Fruit fly (Drosophila melanogaster): Measurements from ENCODE around the gene Mis12.

Gene Mis12

dm6 chr3L:6978030-6978683, 9.3 kb upstream of the Mis12 start (continued):
- no peak for TF ChIP-seq spab (GFP tag; optimal IDR thresholded peaks at IDR 0.05)
- TF ChIP-seq CG6792 (GFP tag; optimal IDR thresholded peaks at IDR 0.05), result peak; percentile 7
- no peak for TF ChIP-seq Eip75B (GFP tag; optimal IDR thresholded peaks at IDR 0.05)
- peak; percentile 43 for TF ChIP-seq svp (GFP tag)
- peak; percentile 78 for TF ChIP-seq Eip78C (GFP tag)
- TF ChIP-seq Lpt (GFP tag; optimal IDR thresholded peaks at IDR 0.05), result no peak
- TF ChIP-seq net (GFP tag; optimal IDR thresholded peaks at IDR 0.05), result peak; percentile 17
- TF ChIP-seq topi (GFP tag; optimal IDR thresholded peaks at IDR 0.05), result no peak
- no peak for TF ChIP-seq CG1621 (tag; optimal IDR thresholded peaks at IDR 0.05)

dm6 chr3L:6977391-6977790, 8.5 kb upstream of the Mis12 start:
- peak; percentile 17 for TF ChIP-seq Eip75B (GFP tag; optimal IDR thresholded peaks at IDR 0.05)
- TF ChIP-seq fd85E (GFP tag; optimal IDR thresholded peaks at IDR 0.05), result no peak
- TF ChIP-seq CG9139 (GFP tag; optimal IDR thresholded peaks at IDR 0.05), result no peak
- TF ChIP-seq dac (GFP tag; optimal IDR thresholded peaks at IDR 0.05), result peak; percentile 10
- TF ChIP-seq CG6854 (GFP tag; optimal IDR thresholded peaks at IDR 0.05), result peak; percentile 34
- peak; percentile 57 for TF ChIP-seq topi (GFP tag; optimal IDR thresholded peaks at IDR 0.05)
- TF ChIP-seq CG11902 (GFP tag; optimal IDR thresholded peaks at IDR 0.05), result peak; percentile 29
- TF ChIP-seq Sox15 (GFP tag; optimal IDR thresholded peaks at IDR 0.05), result peak; percentile 13
- TF ChIP-seq Ets96B (tag; optimal IDR thresholded peaks at IDR 0.05), result peak; percentile 56
- TF ChIP-seq salr (GFP tag; optimal IDR thresholded peaks at IDR 0.05), result peak in 1 of 2 experiments; percentile 53
- TF ChIP-seq Ets21C (GFP tag; optimal IDR thresholded peaks at IDR 0.05), result peak; percentile 28
- TF ChIP-seq CG16779 (tag; optimal IDR thresholded peaks at IDR 0.05), result peak; percentile 37
- peak; percentile 87 for TF ChIP-seq CG8119 (GFP tag; IDR thresholded peaks at IDR 0.05)
- peak; percentile 79 for TF ChIP-seq Lpt (GFP tag; optimal IDR thresholded peaks at IDR 0.05)
- peak; percentile 77 for TF ChIP-seq achi (GFP tag; optimal IDR thresholded peaks at IDR 0.05)
- TF ChIP-seq Hr4 (GFP tag; optimal IDR thresholded peaks at IDR 0.05), result peak; percentile 73
- peak; percentile 17 for TF ChIP-seq Sox14 (GFP tag; optimal IDR thresholded peaks at IDR 0.05)
- TF ChIP-seq Hr39 (GFP tag; optimal IDR thresholded peaks at IDR 0.05), result peak; percentile 20
- TF ChIP-seq esn (GFP tag; optimal IDR thresholded peaks at IDR 0.05), result peak; percentile 63
- TF ChIP-seq lz (GFP tag; optimal IDR thresholded peaks at IDR 0.05), result peak; percentile 36
- TF ChIP-seq CG34406 (GFP tag; optimal IDR thresholded peaks at IDR 0.05), result peak; percentile 70
- no peak for TF ChIP-seq fkh (GFP tag; optimal IDR thresholded peaks at IDR 0.05)
- peak; percentile 52 for TF ChIP-seq CG11762 (GFP tag; optimal IDR thresholded peaks at IDR 0.05; ENCODE audit: insufficient read depth)
- TF ChIP-seq net (GFP tag; optimal IDR thresholded peaks at IDR 0.05), result peak; percentile 54
- no peak for TF ChIP-seq Eip93F (GFP tag; optimal IDR thresholded peaks at IDR 0.05)
- peak; percentile 62 for TF ChIP-seq Sox102F (GFP tag; optimal IDR thresholded peaks at IDR 0.05)
- peak; percentile 22 for TF ChIP-seq CG1621 (tag; optimal IDR thresholded peaks at IDR 0.05)
- peak; percentile 52 to 61 for TF ChIP-seq ss (GFP tag; optimal IDR thresholded peaks at IDR 0.05)
- TF ChIP-seq CG15336 (GFP tag; IDR thresholded peaks at IDR 0.05), result peak; percentile 91
- peak; percentile 21 for TF ChIP-seq CG7368 (GFP tag; optimal IDR thresholded peaks at IDR 0.05)
- peak; percentile 78 for TF ChIP-seq OdsH (GFP tag; optimal IDR thresholded peaks at IDR 0.05)
- TF ChIP-seq CG10631 (GFP tag; optimal IDR thresholded peaks at IDR 0.05), result peak; percentile 75
- TF ChIP-seq svp (GFP tag), result peak; percentile 89
- peak; percentile 29 for TF ChIP-seq CG8319 (GFP tag; optimal IDR thresholded peaks at IDR 0.05)
- TF ChIP-seq Gug (GFP tag; IDR thresholded peaks at IDR 0.05), result peak; percentile 82
- TF ChIP-seq CG4318 (GFP tag; optimal IDR thresholded peaks at IDR 0.05), result peak; percentile 66
- TF ChIP-seq acj6 (GFP tag; optimal IDR thresholded peaks at IDR 0.05), result peak; percentile 67
- peak; percentile 92 for TF ChIP-seq CG6163 (GFP tag; IDR thresholded peaks at IDR 0.05)
- TF ChIP-seq CG10669 (GFP tag; optimal IDR thresholded peaks at IDR 0.05), result peak; percentile 60
- TF ChIP-seq CG11294 (GFP tag; IDR thresholded peaks at IDR 0.05), result peak; percentile 67
- peak; percentile 31 for TF ChIP-seq Blimp-1 (GFP tag; optimal IDR thresholded peaks at IDR 0.05)
- peak; percentile 67 for TF ChIP-seq Met (GFP tag; optimal IDR thresholded peaks at IDR 0.05)
- peak; percentile 79 for TF ChIP-seq CG32006 (GFP tag; optimal IDR thresholded peaks at IDR 0.05)
- TF ChIP-seq Smox (GFP tag; optimal IDR thresholded peaks at IDR 0.05), result peak; percentile 47
- TF ChIP-seq CG6276 (GFP tag; optimal IDR thresholded peaks at IDR 0.05), result peak; percentile 55
- peak; percentile 13 for TF ChIP-seq vri (GFP tag; optimal IDR thresholded peaks at IDR 0.05)

All from whole organism, prepupa.